Fruit fly (Drosophila melanogaster) whole organism, embryonic: ENCODE measurements around the gene CG33514.

Source experiments
- Atf3 ChIP-seq: fragments of 200-800 bp; sonication (Bioruptor generic); optimal IDR thresholded peaks from 3 replicates; lab custom pipeline; 2016; ENCODE audit warnings: missing biosample characterization, missing genetic modification characterization
- Bdp1 ChIP-seq: fragments of 200-800 bp; sonication (Bioruptor generic); optimal IDR thresholded peaks from 3 replicates; lab custom pipeline; 2016; ENCODE audit warnings: missing biosample characterization, missing genetic modification characterization
- Blimp-1 ChIP-seq: fragments of 200-800 bp; sonication (Bioruptor generic); optimal IDR thresholded peaks from 3 replicates; lab custom pipeline; 2018; ENCODE audit warnings: missing biosample characterization, missing genetic modification characterization, mild to moderate bottlenecking, moderate library complexity, missing genetic modification reagents
- CG10431 ChIP-seq: fragments of 200-800 bp; sonication (Bioruptor generic); optimal IDR thresholded peaks from 3 replicates; lab custom pipeline; 2018; ENCODE audit warnings: missing biosample characterization, mild to moderate bottlenecking, missing genetic modification characterization
- CG12104 ChIP-seq: fragments of 200-800 bp; sonication (Bioruptor generic); optimal IDR thresholded peaks from 3 replicates; lab custom pipeline; 2016; ENCODE audit warnings: missing biosample characterization, missing genetic modification characterization
- CG12219 ChIP-seq: fragments of 200-800 bp; sonication (Bioruptor generic); optimal IDR thresholded peaks from 3 replicates; lab custom pipeline; 2018; ENCODE audit warnings: missing biosample characterization, mild to moderate bottlenecking, missing genetic modification characterization
- CG12299 ChIP-seq: fragments of 200-800 bp; sonication (Bioruptor generic); optimal IDR thresholded peaks from 2 replicates; lab custom pipeline; 2018; ENCODE audit warnings: missing biosample characterization, mild to moderate bottlenecking, missing genetic modification characterization
- CG13624 ChIP-seq: fragments of 200-800 bp; sonication (Bioruptor generic); optimal IDR thresholded peaks from 2 replicates; lab custom pipeline; 2016; ENCODE audit warnings: missing biosample characterization, missing genetic modification characterization
- CG17359 ChIP-seq: fragments of 200-800 bp; sonication (Bioruptor generic); optimal IDR thresholded peaks from 3 replicates; lab custom pipeline; 2018; ENCODE audit warnings: missing biosample characterization, mild to moderate bottlenecking, missing genetic modification characterization, moderate library complexity
- CG17385 ChIP-seq: fragments of 200-800 bp; sonication (Bioruptor generic); optimal IDR thresholded peaks from 3 replicates; lab custom pipeline; 2018; ENCODE audit warnings: missing biosample characterization, mild to moderate bottlenecking, missing genetic modification characterization
- CG17912 ChIP-seq: fragments of 200-800 bp; sonication (Bioruptor generic); optimal IDR thresholded peaks from 2 replicates; lab custom pipeline; 2018; ENCODE audit warnings: missing biosample characterization, mild to moderate bottlenecking, missing genetic modification characterization
- CG2875 ChIP-seq: fragments of 200-800 bp; sonication (Bioruptor generic); optimal IDR thresholded peaks from 2 replicates; lab custom pipeline; 2017; ENCODE audit warnings: missing biosample characterization, mild to moderate bottlenecking, missing genetic modification characterization, missing genetic modification reagents
- CG34224 ChIP-seq: fragments of 200-800 bp; sonication (Bioruptor generic); IDR thresholded peaks from 3 replicates; pipeline ENCODE4 v1.3.6; 2022; ENCODE audit warnings: missing biosample characterization, missing genetic modification characterization; ENCODE audit not compliant: partially characterized antibody
- CG34422 ChIP-seq: fragments of 200-800 bp; sonication (Bioruptor generic); IDR thresholded peaks from 3 replicates; pipeline ENCODE4 v1.3.6; 2022; ENCODE audit warnings: missing biosample characterization, missing genetic modification characterization
- CG4854 ChIP-seq: fragments of 200-800 bp; sonication (Bioruptor generic); optimal IDR thresholded peaks from 2 replicates; lab custom pipeline; 2016; ENCODE audit warnings: missing biosample characterization, missing genetic modification characterization, inconsistent platforms
- CG5180 ChIP-seq: fragments of 200-800 bp; sonication (Bioruptor generic); optimal IDR thresholded peaks from 3 replicates; lab custom pipeline; 2017; ENCODE audit warnings: missing biosample characterization, missing genetic modification characterization, mild to moderate bottlenecking, moderate library complexity, missing genetic modification reagents
- CG6791 ChIP-seq: fragments of 200-800 bp; sonication (Bioruptor generic); IDR thresholded peaks from 3 replicates; pipeline ENCODE4 v1.3.6; 2022; ENCODE audit warnings: missing biosample characterization, missing genetic modification characterization; ENCODE audit not compliant: partially characterized antibody
- CG8388 ChIP-seq: fragments of 200-800 bp; sonication (Bioruptor generic); optimal IDR thresholded peaks from 2 replicates; lab custom pipeline; 2019; ENCODE audit warnings: missing biosample characterization, mild to moderate bottlenecking, missing genetic modification characterization, moderate library complexity
- CG9932 ChIP-seq: fragments of 200-800 bp; sonication (Bioruptor generic); IDR thresholded peaks from 2 replicates; pipeline ENCODE4 v1.3.6; 2022; ENCODE audit warnings: missing biosample characterization, missing genetic modification characterization
- Doc2 ChIP-seq: fragments of 200-800 bp; sonication (Bioruptor generic); IDR thresholded peaks from 2 replicates; pipeline ENCODE4 v1.3.6; 2022; ENCODE audit warnings: missing biosample characterization, missing genetic modification characterization
- H15 ChIP-seq: fragments of 200-800 bp; sonication (Bioruptor generic); IDR thresholded peaks from 3 replicates; pipeline ENCODE4 v1.3.6; 2022; ENCODE audit warnings: missing biosample characterization, missing genetic modification characterization
- HHEX ChIP-seq: fragments of 200-800 bp; sonication (Bioruptor generic); optimal IDR thresholded peaks from 3 replicates; lab custom pipeline; 2017; ENCODE audit warnings: missing biosample characterization, mild to moderate bottlenecking, missing genetic modification characterization, missing genetic modification reagents
- Hand ChIP-seq: fragments of 200-800 bp; sonication (Bioruptor generic); optimal IDR thresholded peaks from 2 replicates; lab custom pipeline; 2017; ENCODE audit warnings: mild to moderate bottlenecking, missing biosample characterization, missing genetic modification reagents, missing genetic modification characterization
- Hmr ChIP-seq: fragments of 200-800 bp; sonication (Bioruptor generic); optimal IDR thresholded peaks from 3 replicates; lab custom pipeline; 2017; ENCODE audit warnings: mild to moderate bottlenecking, missing biosample characterization, missing genetic modification reagents, missing genetic modification characterization
- Hr39 ChIP-seq: fragments of >200 bp; optimal IDR thresholded peaks from 2 replicates; lab custom pipeline; 2017
- Kr ChIP-seq: fragments of 200-800 bp; sonication (Bioruptor generic); optimal IDR thresholded peaks from 2 replicates; lab custom pipeline; 2017; ENCODE audit warnings: missing biosample characterization, mild to moderate bottlenecking, missing genetic modification characterization
- MBD-R2 ChIP-seq: fragments of 200-800 bp; sonication (Bioruptor generic); IDR thresholded peaks from 2 replicates; pipeline ENCODE4 v1.3.6; 2022; ENCODE audit warnings: missing biosample characterization, missing genetic modification characterization
- Oaz ChIP-seq: fragments of 200-800 bp; sonication (Bioruptor generic); IDR thresholded peaks from 2 replicates; pipeline ENCODE4 v1.3.6; 2022; ENCODE audit warnings: missing biosample characterization, missing genetic modification characterization
- Optix ChIP-seq: fragments of 200-800 bp; sonication (Bioruptor generic); IDR thresholded peaks from 3 replicates; pipeline ENCODE4 v1.3.6; 2022; ENCODE audit warnings: missing biosample characterization, missing genetic modification characterization
- ash1 ChIP-seq: fragments of 200-800 bp; sonication (Bioruptor generic); optimal IDR thresholded peaks from 2 replicates; lab custom pipeline; 2018; ENCODE audit warnings: missing biosample characterization, mild to moderate bottlenecking, missing genetic modification characterization
- bsh ChIP-seq, 2 experiments: fragments of 200-800 bp; sonication (Bioruptor generic); optimal IDR thresholded peaks; 2 replicates each; lab custom pipeline; 2017 to 2018; ENCODE audit warnings: mild to moderate bottlenecking in 2 of 2, missing biosample characterization in 2 of 2, missing genetic modification characterization in 2 of 2, moderate library complexity in 1 of 2
- cad ChIP-seq: fragments of >200 bp; optimal IDR thresholded peaks from 2 replicates; lab custom pipeline; 2017; ENCODE audit warnings: missing biosample characterization, missing genetic modification characterization
- cas ChIP-seq: fragments of 200-800 bp; sonication (Bioruptor generic); IDR thresholded peaks from 2 replicates; pipeline ENCODE4 v1.3.6; 2022; ENCODE audit warnings: missing biosample characterization, missing genetic modification characterization
- ci ChIP-seq: fragments of 200-800 bp; sonication (Bioruptor generic); IDR thresholded peaks from 3 replicates; pipeline ENCODE4 v1.3.6; 2022; ENCODE audit warnings: missing biosample characterization, missing genetic modification characterization
- exex ChIP-seq: fragments of 200-800 bp; sonication (Bioruptor generic); optimal IDR thresholded peaks from 4 replicates; lab custom pipeline; 2018; ENCODE audit warnings: missing biosample characterization, mild to moderate bottlenecking, missing genetic modification characterization, moderate library complexity
- gem ChIP-seq: fragments of 200-800 bp; sonication (Bioruptor generic); optimal IDR thresholded peaks from 2 replicates; lab custom pipeline; 2019; ENCODE audit warnings: missing biosample characterization, mild to moderate bottlenecking, missing genetic modification characterization, moderate library complexity
- grau ChIP-seq: fragments of 200-800 bp; optimal IDR thresholded peaks from 3 replicates; lab custom pipeline; 2019; ENCODE audit warnings: missing biosample characterization, mild to moderate bottlenecking, missing genetic modification characterization, moderate library complexity
- jigr1 ChIP-seq: fragments of 200-800 bp; sonication (Bioruptor generic); IDR thresholded peaks from 3 replicates; pipeline ENCODE4 v1.3.6; 2022; ENCODE audit warnings: missing biosample characterization, missing genetic modification characterization
- kni ChIP-seq: fragments of 200-800 bp; sonication (Bioruptor generic); optimal IDR thresholded peaks from 3 replicates; lab custom pipeline; 2017; ENCODE audit warnings: mild to moderate bottlenecking, missing biosample characterization, missing genetic modification reagents, missing genetic modification characterization
- knrl ChIP-seq: fragments of 200-800 bp; sonication (Bioruptor generic); IDR thresholded peaks from 3 replicates; pipeline ENCODE4 v1.3.6; 2022; ENCODE audit warnings: missing biosample characterization, missing genetic modification characterization; ENCODE audit not compliant: partially characterized antibody
- odd ChIP-seq: fragments of 200-800 bp; sonication (Bioruptor generic); optimal IDR thresholded peaks from 2 replicates; lab custom pipeline; 2017; ENCODE audit warnings: missing biosample characterization, mild to moderate bottlenecking, missing genetic modification characterization
- pho ChIP-seq: fragments of 200-800 bp; sonication (Bioruptor generic); optimal IDR thresholded peaks from 2 replicates; lab custom pipeline; 2016; ENCODE audit warnings: missing biosample characterization, missing genetic modification characterization
- pnt ChIP-seq: fragments of 200-800 bp; sonication (Bioruptor generic); optimal IDR thresholded peaks from 3 replicates; lab custom pipeline; 2016; ENCODE audit warnings: missing biosample characterization, missing genetic modification characterization
- ranshi ChIP-seq: fragments of 200-800 bp; sonication (Bioruptor generic); IDR thresholded peaks from 2 replicates; pipeline ENCODE4 v1.3.6; 2022; ENCODE audit warnings: missing biosample characterization, missing genetic modification characterization
- scrt ChIP-seq: fragments of 200-800 bp; sonication (Bioruptor generic); optimal IDR thresholded peaks from 2 replicates; lab custom pipeline; 2018; ENCODE audit warnings: missing biosample characterization, mild to moderate bottlenecking, missing genetic modification characterization, moderate library complexity
- ssp ChIP-seq: fragments of 200-800 bp; sonication (Bioruptor generic); IDR thresholded peaks from 2 replicates; pipeline ENCODE4 v1.3.6; 2022; ENCODE audit warnings: missing biosample characterization, missing genetic modification characterization
- stwl ChIP-seq: fragments of 200-800 bp; sonication (Bioruptor generic); optimal IDR thresholded peaks from 3 replicates; lab custom pipeline; 2018; ENCODE audit warnings: missing biosample characterization, mild to moderate bottlenecking, missing genetic modification characterization, moderate library complexity
- tna ChIP-seq: fragments of 200-800 bp; sonication (Bioruptor generic); IDR thresholded peaks from 2 replicates; pipeline ENCODE4 v1.3.6; 2022; ENCODE audit warnings: missing biosample characterization, missing genetic modification characterization; ENCODE audit not compliant: partially characterized antibody
- wor ChIP-seq: fragments of 200-800 bp; sonication (Bioruptor generic); IDR thresholded peaks from 2 replicates; pipeline ENCODE4 v1.3.6; 2022; ENCODE audit warnings: missing biosample characterization, missing genetic modification characterization

CG33514 gene

DNA sequence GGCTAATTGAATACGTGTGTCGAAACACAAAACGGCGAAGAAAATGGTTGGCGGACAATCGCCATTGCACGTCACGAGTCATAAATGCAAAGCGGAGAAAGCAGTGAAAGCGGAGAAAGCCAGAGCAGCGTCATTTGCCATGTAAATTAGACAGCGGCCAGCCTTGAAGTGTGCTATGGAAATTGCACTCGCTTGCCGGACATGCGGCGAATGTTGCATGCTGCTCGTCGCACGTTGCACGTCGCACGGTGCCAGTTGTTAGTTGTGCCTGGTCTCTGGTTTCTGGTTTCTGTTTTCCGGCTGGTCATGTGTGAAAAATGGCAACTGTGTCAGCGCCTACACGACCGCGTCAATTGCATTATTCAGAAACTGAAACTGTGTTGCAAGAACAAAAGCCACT, 12.3 kb downstream of the CG33514 start:
- TF ChIP-seq ssp (GFP tag; lab: Robert Waterston, UW), result 0 out of 2 replicates have a peak, but pooled peaks have one; percentile 5
- TF ChIP-seq Oaz (GFP tag; lab: Robert Waterston, UW), result 0 out of 2 replicates have a peak, but pooled peaks have one; percentile 19
- 0 out of 3 replicates have a peak, but pooled peaks have one; percentile 8 for TF ChIP-seq knrl (GFP tag; lab: Robert Waterston, UW)
- TF ChIP-seq grau (tag; lab: Kevin White, UChicago), result no peak
- TF ChIP-seq Blimp-1, result peak; percentile 46
- no peak for TF ChIP-seq CG8388 (GFP tag; lab: Kevin White, UChicago)
- TF ChIP-seq CG5180, result peak; percentile 69
- 0 out of 3 replicates have a peak, but pooled peaks have one; percentile 34 for TF ChIP-seq ci
- peak; percentile 34 for TF ChIP-seq CG10431 (GFP tag; lab: Kevin White, UChicago)
- TF ChIP-seq CG9932, result 0 out of 2 replicates have a peak, but pooled peaks have one; percentile 28

dm6 chr3L:4378895-4379294, 13.7 kb downstream of the CG33514 start:
- TF ChIP-seq gem (tag; lab: Kevin White, UChicago) (peak; percentile 65), bsh (GFP tag; optimal IDR thresholded peaks at IDR 0.05; lab: Kevin White, UChicago) (peak in 1 of 2 experiments; percentile 41), HHEX (GFP tag; lab: Kevin White, UChicago) (peak; percentile 58), Bdp1 (GFP tag; lab: Kevin White, UChicago) (no peak), Hmr (peak; percentile 68), wor (GFP tag; lab: Robert Waterston, UW) (no peak; the same call in 1 of the 2 replicates), CG17912 (GFP tag; lab: Kevin White, UChicago) (no peak), CG12219 (no peak), Hand (GFP tag; lab: Kevin White, UChicago) (peak; percentile 82), CG12104 (GFP tag; lab: Kevin White, UChicago) (peak; percentile 29), cad (no peak), stwl (tag; lab: Kevin White, UChicago) (no peak), H15 (no peak), odd (GFP tag; lab: Kevin White, UChicago) (peak; percentile 38), CG6791 (no peak), pho (GFP tag; lab: Kevin White, UChicago) (peak; percentile 44), CG17385 (GFP tag; lab: Kevin White, UChicago) (peak; percentile 62), CG4854 (GFP tag; lab: Kevin White, UChicago) (no peak), ranshi (GFP tag; lab: Robert Waterston, UW) (peak; percentile 44; the same call in 1 of the 2 replicates), Hr39 (lab: Kevin White, UChicago) (no peak), tna (GFP tag; lab: Robert Waterston, UW) (no peak), CG34422 (peak; percentile 57; the same call in 2 of the 3 replicates), kni (no peak), Optix (GFP tag; lab: Robert Waterston, UW) (no peak), CG13624 (GFP tag; lab: Kevin White, UChicago) (peak; percentile 49), Doc2 (GFP tag; lab: Robert Waterston, UW) (no peak), exex (tag; lab: Kevin White, UChicago) (no peak), pnt (GFP tag; lab: Kevin White, UChicago) (no peak), Kr (GFP tag; lab: Kevin White, UChicago) (no peak), MBD-R2 (GFP tag; lab: Robert Waterston, UW) (peak; percentile 33; the same call in 1 of the 2 replicates), CG34224 (no peak), Atf3 (no peak), cas (no peak), CG12299 (tag; lab: Kevin White, UChicago) (no peak), ash1 (GFP tag; lab: Kevin White, UChicago) (no peak), jigr1 (GFP tag; lab: Robert Waterston, UW) (no peak), scrt (GFP tag; lab: Kevin White, UChicago) (peak; percentile 39), CG17359 (tag; lab: Kevin White, UChicago) (peak; percentile 55), CG2875 (GFP tag; lab: Kevin White, UChicago) (no peak)
